Fruit fly (Drosophila melanogaster) whole organism, pupa: ENCODE results near the gene aub.

Experiments used
- CG10348 ChIP-seq: fragments of 200-800 bp; sonication (Bioruptor generic); IDR thresholded peaks from 2 replicates; pipeline ENCODE4 v1.3.6; 2022; ENCODE audit warnings: missing biosample characterization, missing genetic modification characterization
- CG12605 ChIP-seq: fragments of 200-800 bp; sonication (Bioruptor generic); IDR thresholded peaks from 2 replicates; pipeline ENCODE4 v1.3.6; 2022; ENCODE audit warnings: missing biosample characterization, missing genetic modification characterization
- CG13204 ChIP-seq: fragments of 200-800 bp; sonication (Bioruptor generic); optimal IDR thresholded peaks from 2 replicates; lab custom pipeline; 2018; ENCODE audit warnings: missing biosample characterization, mild to moderate bottlenecking, missing genetic modification characterization, moderate library complexity
- CG14655 ChIP-seq: fragments of 200-800 bp; sonication (Bioruptor generic); optimal IDR thresholded peaks from 3 replicates; lab custom pipeline; 2017; ENCODE audit warnings: mild to moderate bottlenecking, missing biosample characterization, missing genetic modification reagents, missing genetic modification characterization
- CG15710 ChIP-seq: fragments of 200-800 bp; sonication (Bioruptor generic); optimal IDR thresholded peaks from 2 replicates; lab custom pipeline; 2018; ENCODE audit warnings: missing biosample characterization, mild to moderate bottlenecking, missing genetic modification characterization, moderate library complexity
- CG17806 ChIP-seq: fragments of 200-800 bp; sonication (Bioruptor generic); optimal IDR thresholded peaks from 2 replicates; lab custom pipeline; 2018; ENCODE audit warnings: missing biosample characterization, mild to moderate bottlenecking, missing genetic modification characterization, moderate library complexity
- CG32121 ChIP-seq: fragments of 200-800 bp; sonication (Bioruptor generic); IDR thresholded peaks from 2 replicates; pipeline ENCODE4 v1.3.6; 2022; ENCODE audit warnings: missing biosample characterization, missing genetic modification characterization
- CG34367 ChIP-seq: fragments of 200-800 bp; sonication (Bioruptor generic); optimal IDR thresholded peaks from 2 replicates; lab custom pipeline; 2018; ENCODE audit warnings: missing biosample characterization, mild to moderate bottlenecking, missing genetic modification characterization
- CG4496 ChIP-seq: fragments of 200-800 bp; sonication (Bioruptor generic); IDR thresholded peaks from 3 replicates; pipeline ENCODE4 v1.3.6; 2022; ENCODE audit warnings: missing biosample characterization, missing genetic modification characterization
- CG8159 ChIP-seq: fragments of 200-800 bp; sonication (Bioruptor generic); optimal IDR thresholded peaks from 3 replicates; lab custom pipeline; 2018; ENCODE audit warnings: missing biosample characterization, mild to moderate bottlenecking, missing genetic modification characterization, moderate library complexity
- CG8301 ChIP-seq: fragments of 200-800 bp; sonication (Bioruptor generic); optimal IDR thresholded peaks from 2 replicates; lab custom pipeline; 2018; ENCODE audit warnings: missing biosample characterization, mild to moderate bottlenecking, missing genetic modification characterization
- CG9948 ChIP-seq: fragments of 200-800 bp; sonication (Bioruptor generic); optimal IDR thresholded peaks from 2 replicates; lab custom pipeline; 2018; ENCODE audit warnings: missing biosample characterization, mild to moderate bottlenecking, missing genetic modification characterization, moderate library complexity
- D1 ChIP-seq: fragments of 200-800 bp; sonication (Bioruptor generic); optimal IDR thresholded peaks from 2 replicates; lab custom pipeline; 2018; ENCODE audit warnings: missing biosample characterization, mild to moderate bottlenecking, missing genetic modification characterization, moderate library complexity
- EcR ChIP-seq: fragments of 200-800 bp; sonication (Bioruptor generic); optimal IDR thresholded peaks from 3 replicates; lab custom pipeline; 2019; ENCODE audit warnings: missing biosample characterization, missing genetic modification characterization, mild to moderate bottlenecking, moderate library complexity, missing genetic modification reagents
- Ets98B ChIP-seq: fragments of 200-800 bp; sonication (Bioruptor generic); IDR thresholded peaks from 2 replicates; pipeline ENCODE4 v1.3.6; 2022; ENCODE audit warnings: missing biosample characterization, missing genetic modification characterization
- Pif1A ChIP-seq: fragments of 200-800 bp; sonication (Bioruptor generic); optimal IDR thresholded peaks from 3 replicates; lab custom pipeline; 2016; ENCODE audit warnings: missing biosample characterization, missing genetic modification characterization
- Pif1B ChIP-seq: fragments of 200-800 bp; sonication (Bioruptor generic); optimal IDR thresholded peaks from 3 replicates; lab custom pipeline; 2016; ENCODE audit warnings: missing biosample characterization, missing genetic modification characterization
- Snoo ChIP-seq: fragments of 200-800 bp; sonication (Bioruptor generic); optimal IDR thresholded peaks from 3 replicates; lab custom pipeline; 2017; ENCODE audit warnings: missing biosample characterization, mild to moderate bottlenecking, missing genetic modification characterization, inconsistent platforms
- fd96Ca ChIP-seq: fragments of 200-800 bp; sonication (Bioruptor generic); IDR thresholded peaks from 3 replicates; pipeline ENCODE4 v1.3.6; 2022; ENCODE audit warnings: missing biosample characterization, missing genetic modification characterization
- gl ChIP-seq: fragments of 200-800 bp; sonication (Bioruptor generic); optimal IDR thresholded peaks from 2 replicates; lab custom pipeline; 2018; ENCODE audit warnings: missing biosample characterization, mild to moderate bottlenecking, missing genetic modification characterization
- rn ChIP-seq: fragments of 200-800 bp; sonication (Bioruptor generic); IDR thresholded peaks from 2 replicates; pipeline ENCODE4 v1.3.6; 2022; ENCODE audit warnings: missing biosample characterization, missing genetic modification characterization

aub gene

DNA sequence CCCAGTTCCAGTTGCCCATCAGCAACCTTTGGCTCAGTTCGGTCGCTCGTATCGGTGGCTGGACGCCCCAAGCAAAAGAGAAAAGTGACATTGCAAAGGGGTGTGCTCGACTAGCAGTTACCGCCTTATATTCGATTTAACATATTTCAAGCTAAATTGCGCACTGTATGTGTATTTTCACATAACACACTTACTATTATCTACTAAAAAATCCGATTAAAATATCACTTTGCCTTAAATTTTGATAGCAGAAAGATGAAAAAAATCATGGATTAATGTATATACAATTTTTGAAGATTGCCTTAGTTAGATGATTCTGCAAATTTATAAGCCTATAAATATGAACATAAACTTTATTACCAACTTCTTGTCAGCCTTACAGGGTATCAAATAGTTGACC, 20.3 kb upstream of the aub start:
- TF ChIP-seq CG17806 (tag; lab: Kevin White, UChicago) (peak; percentile 21), Snoo (peak; percentile 5), CG8301 (peak; percentile 19), Pif1A (GFP tag; lab: Kevin White, UChicago) (no peak), CG14655 (GFP tag; lab: Kevin White, UChicago) (peak; percentile 48), CG8159 (peak; percentile 44), CG9948 (tag; lab: Kevin White, UChicago) (peak; percentile 53), Pif1B (no peak)

DNA sequence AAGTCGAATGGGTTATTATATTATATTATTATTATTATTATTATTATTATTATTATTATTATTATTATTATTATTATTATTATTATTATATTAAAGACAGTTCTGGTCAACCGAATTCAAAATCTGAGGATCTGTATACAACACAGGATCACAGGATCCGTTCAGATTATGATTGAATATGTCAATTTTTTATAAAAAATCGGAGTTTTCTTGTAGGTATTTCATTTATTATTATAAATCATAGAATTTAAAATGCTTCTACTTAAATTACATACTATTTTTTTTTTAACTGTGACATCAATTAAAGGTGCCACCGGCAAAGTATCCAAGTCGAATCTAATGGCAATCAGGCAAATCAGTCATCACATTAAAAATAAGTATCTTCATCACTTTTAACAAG, 15.4 kb upstream of the aub start, which contains the start of gene CG14913:
CG14913 (plus strand) TSS at position 301 of the 400 bp plus-strand sequence.
- TF ChIP-seq D1 (no peak), CG8159 (no peak), Pif1A (GFP tag; lab: Kevin White, UChicago) (no peak), CG14655 (GFP tag; lab: Kevin White, UChicago) (no peak), fd96Ca (GFP tag; lab: Robert Waterston, UW) (no peak), Snoo (no peak), CG4496 (GFP tag; lab: Robert Waterston, UW) (no peak), CG34367 (tag; lab: Kevin White, UChicago) (no peak), CG12605 (GFP tag; lab: Robert Waterston, UW) (no peak), gl (tag; lab: Kevin White, UChicago) (no peak), CG10348 (GFP tag; lab: Robert Waterston, UW) (no peak)

DNA sequence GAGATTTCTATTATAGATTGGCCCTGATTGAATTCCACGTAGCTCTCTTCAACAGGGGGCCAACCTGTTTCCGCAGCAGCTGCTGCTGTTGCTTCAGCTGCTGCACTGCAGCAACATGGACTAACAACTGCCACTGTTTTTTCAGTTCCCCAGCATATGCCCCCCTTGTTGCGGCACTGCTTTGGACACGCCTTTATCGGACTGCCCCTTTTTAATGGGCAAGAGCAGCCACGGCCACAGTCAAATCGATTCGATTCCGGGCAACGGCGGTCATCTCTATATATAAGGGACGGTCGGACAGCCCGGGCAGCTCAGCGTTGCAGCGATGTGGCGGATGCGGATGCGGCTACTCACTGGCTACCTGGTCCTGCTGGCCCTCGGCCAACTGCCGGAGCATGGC, 14.0 kb upstream of the aub start, which contains the start of gene Acp32CD:
Acp32CD (plus strand) TSS at position 301 of the 400 bp plus-strand sequence.
- TF ChIP-seq gl (tag; lab: Kevin White, UChicago) = no peak
- TF ChIP-seq CG8301 = no peak
- TF ChIP-seq CG12605 (GFP tag; lab: Robert Waterston, UW) = no peak
- no peak for TF ChIP-seq CG4496 (GFP tag; lab: Robert Waterston, UW)
- TF ChIP-seq Pif1B = no peak
- TF ChIP-seq CG32121 (GFP tag; lab: Robert Waterston, UW) = no peak; the same call in 1 of the 2 replicates
- no peak for TF ChIP-seq CG13204 (GFP tag; lab: Kevin White, UChicago)
- TF ChIP-seq CG9948 (tag; lab: Kevin White, UChicago) = no peak
- TF ChIP-seq rn (GFP tag; lab: Robert Waterston, UW) = no peak
- TF ChIP-seq Ets98B (GFP tag; lab: Robert Waterston, UW) = no peak
- no peak for TF ChIP-seq D1
- no peak for TF ChIP-seq CG10348 (GFP tag; lab: Robert Waterston, UW)
- TF ChIP-seq CG17806 (tag; lab: Kevin White, UChicago) = no peak

DNA sequence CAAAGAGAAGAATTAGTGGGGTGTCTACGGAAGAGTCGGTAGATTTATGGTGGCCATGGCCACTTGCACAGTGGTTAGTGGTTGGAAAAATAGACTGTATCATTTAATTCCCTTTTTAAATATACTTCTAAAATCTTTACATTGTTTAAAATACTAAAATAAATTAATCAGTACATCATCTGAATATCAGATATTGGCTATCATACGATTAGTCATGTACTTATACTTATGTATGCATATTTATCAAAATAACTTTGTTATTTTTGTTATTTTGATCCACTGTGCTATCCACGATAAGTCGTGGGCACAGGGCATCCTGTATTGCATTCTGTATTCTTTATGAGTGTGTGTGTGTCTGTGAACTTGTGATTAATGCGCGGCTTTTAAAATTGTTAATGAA, 13.4 kb upstream of the aub start:
- TF ChIP-seq CG9948 (tag; lab: Kevin White, UChicago) (peak; percentile 56), CG17806 (tag; lab: Kevin White, UChicago) (peak; percentile 46), CG15710 (tag; lab: Kevin White, UChicago) (peak; percentile 51), gl (tag; lab: Kevin White, UChicago) (no peak), CG8301 (peak; percentile 55), D1 (peak; percentile 11), CG12605 (GFP tag; lab: Robert Waterston, UW) (peak; percentile 37), EcR (peak; percentile 11), CG8159 (peak; percentile 66), CG34367 (tag; lab: Kevin White, UChicago) (peak; percentile 42), CG10348 (GFP tag; lab: Robert Waterston, UW) (no peak), CG4496 (GFP tag; lab: Robert Waterston, UW) (no peak)

DNA sequence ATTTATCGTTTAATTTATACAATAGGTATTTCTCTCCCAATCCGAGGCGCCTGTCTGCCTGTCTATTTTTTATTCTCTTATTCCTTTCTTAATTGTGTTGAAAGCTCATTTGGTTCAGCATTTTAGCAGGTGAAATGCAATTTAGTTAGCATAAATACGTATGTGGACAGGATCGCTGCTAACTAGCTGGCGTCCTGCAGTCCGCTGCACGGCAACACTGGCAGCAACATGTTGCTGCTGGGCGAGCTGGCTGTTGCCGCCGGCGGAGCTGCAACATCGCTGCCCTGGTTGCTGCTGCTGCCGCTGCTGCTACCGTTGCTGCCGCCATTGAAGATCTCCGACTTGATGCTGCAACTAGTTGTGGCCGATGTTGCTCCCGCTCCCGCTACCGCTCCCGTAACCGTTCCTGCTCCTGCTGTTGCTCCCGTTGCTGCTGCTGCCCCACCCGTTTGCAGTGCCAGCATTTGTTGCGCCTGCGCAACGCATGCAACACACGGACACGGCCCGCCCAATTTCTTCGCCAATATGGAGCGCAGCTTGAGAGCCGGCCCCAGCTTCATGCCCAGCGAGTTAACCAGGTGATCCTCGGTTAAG, 12.8 kb upstream of the aub start:
- peak; percentile 85 for TF ChIP-seq CG13204 (GFP tag; lab: Kevin White, UChicago)
- no peak for TF ChIP-seq CG12605 (GFP tag; lab: Robert Waterston, UW)

DNA sequence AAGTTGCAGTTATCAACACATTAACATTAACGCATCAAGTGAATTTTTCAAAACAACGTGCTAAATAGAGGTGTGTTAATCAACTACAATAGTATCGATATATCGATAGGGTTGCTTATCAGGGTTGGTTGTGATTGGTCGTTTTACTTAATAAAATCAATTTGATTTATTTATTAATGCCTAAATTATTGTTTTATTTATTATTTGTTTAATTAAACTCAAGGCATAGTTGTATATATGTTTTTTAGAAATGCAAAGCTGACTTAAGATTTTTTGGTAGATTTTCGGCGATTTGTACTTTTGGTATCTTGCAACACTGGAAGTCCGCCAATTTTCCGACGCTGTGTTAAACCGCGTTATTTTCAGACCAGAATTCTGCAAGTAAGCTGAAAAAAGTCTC, 9.7 kb upstream of the aub start, which contains the start of the genes Art8 and dUTPase:
Art8 (minus strand) TSS at position 88 of the 400 bp plus-strand sequence.
dUTPase (plus strand) TSS at position 314 of the 400 bp plus-strand sequence.
- peak; percentile 59; the same call in 2 of the 3 replicates for TF ChIP-seq CG4496 (GFP tag; lab: Robert Waterston, UW)
- TF ChIP-seq CG15710 (tag; lab: Kevin White, UChicago) = peak; percentile 51
- TF ChIP-seq CG13204 (GFP tag; lab: Kevin White, UChicago) = no peak
- TF ChIP-seq Pif1B = no peak
- TF ChIP-seq CG9948 (tag; lab: Kevin White, UChicago) = no peak
- no peak for TF ChIP-seq gl (tag; lab: Kevin White, UChicago)
- peak; percentile 31 for TF ChIP-seq CG17806 (tag; lab: Kevin White, UChicago)
- no peak for TF ChIP-seq fd96Ca (GFP tag; lab: Robert Waterston, UW)
- TF ChIP-seq CG8301 = no peak
- 0 out of 2 replicates have a peak, but pooled peaks have one; percentile 21 for TF ChIP-seq rn (GFP tag; lab: Robert Waterston, UW)
- peak; percentile 44 for TF ChIP-seq Snoo
- TF ChIP-seq EcR = no peak
- TF ChIP-seq CG10348 (GFP tag; lab: Robert Waterston, UW) = no peak
- no peak for TF ChIP-seq D1
- peak; percentile 61 for TF ChIP-seq Ets98B (GFP tag; lab: Robert Waterston, UW)
- no peak for TF ChIP-seq CG12605 (GFP tag; lab: Robert Waterston, UW)
- peak; percentile 45 for TF ChIP-seq CG32121 (GFP tag; lab: Robert Waterston, UW)
- no peak for TF ChIP-seq CG14655 (GFP tag; lab: Kevin White, UChicago)
- no peak for TF ChIP-seq CG34367 (tag; lab: Kevin White, UChicago)
- TF ChIP-seq CG8159 = peak; percentile 56
- no peak for TF ChIP-seq Pif1A (GFP tag; lab: Kevin White, UChicago)
